Fruit fly (Drosophila melanogaster) whole organism: ENCODE data around the gene Nfs1.

Source experiments
- CG8478 ChIP-seq: fragments of >200 bp; optimal IDR thresholded peaks from 2 replicates; lab custom pipeline; 2018; ENCODE audit warnings: inconsistent platforms
- Dll ChIP-seq: fragments of >200 bp; optimal IDR thresholded peaks from 2 replicates; lab custom pipeline; 2017
- EcR ChIP-seq, 2 experiments: fragments of >200 bp; optimal IDR thresholded peaks; 2 replicates each; lab custom pipeline; 2017; ENCODE audit warnings: missing biosample characterization in 2 of 2, missing genetic modification characterization in 2 of 2, missing genetic modification reagents in 2 of 2
- pan ChIP-seq: fragments of >200 bp; optimal IDR thresholded peaks from 2 replicates; lab custom pipeline; 2017
- psq ChIP-seq: fragments of >200 bp; optimal IDR thresholded peaks from 2 replicates; lab custom pipeline; 2017
- usp ChIP-seq: fragments of >200 bp; optimal IDR thresholded peaks from 2 replicates; lab custom pipeline; 2017; ENCODE audit warnings: missing biosample characterization, missing genetic modification characterization, mixed read lengths

Gene Nfs1

DNA sequence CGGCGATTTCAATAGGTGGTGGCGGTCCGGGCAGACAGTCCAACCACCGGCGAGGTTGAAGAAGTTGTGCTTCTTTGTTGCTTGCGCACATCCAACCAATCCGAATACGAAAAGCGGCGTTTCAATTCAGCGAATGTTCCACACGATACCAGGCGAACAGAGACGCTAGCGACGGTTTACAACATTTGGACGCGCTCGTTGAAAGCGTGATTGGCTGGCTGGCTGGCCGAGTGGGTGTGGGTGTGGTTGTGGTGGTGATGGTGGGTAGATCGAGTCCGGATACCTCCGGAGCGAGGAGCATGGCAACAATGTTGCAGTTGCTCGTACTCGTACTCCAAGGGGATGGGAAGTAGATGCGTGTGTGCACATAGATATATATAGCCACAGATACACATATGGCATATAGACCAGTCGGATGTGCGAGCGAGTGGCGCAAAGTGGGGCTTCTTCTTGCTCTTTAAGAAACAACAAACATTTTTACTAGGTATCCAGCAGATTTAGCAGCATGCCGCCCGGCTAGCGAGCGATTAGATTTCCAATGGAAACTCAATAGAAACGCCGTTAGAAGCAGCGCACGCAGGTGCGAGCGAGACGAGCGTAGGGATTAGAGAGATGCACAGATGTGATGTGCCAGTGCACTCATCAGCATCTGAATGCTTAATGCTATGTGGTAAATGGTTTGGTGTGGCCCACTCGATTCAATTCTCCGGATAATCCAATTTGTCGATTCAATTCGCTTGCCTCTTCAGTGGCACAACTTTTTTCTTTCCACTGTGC, 10.8 kb downstream of the Nfs1 start:
- TF ChIP-seq CG8478 (lab: Kevin White, UChicago) (no peak), EcR (GFP tag; optimal IDR thresholded peaks at IDR 0.05; lab: Kevin White, UChicago) (peak in 1 of 2 experiments; percentile 54)

DNA sequence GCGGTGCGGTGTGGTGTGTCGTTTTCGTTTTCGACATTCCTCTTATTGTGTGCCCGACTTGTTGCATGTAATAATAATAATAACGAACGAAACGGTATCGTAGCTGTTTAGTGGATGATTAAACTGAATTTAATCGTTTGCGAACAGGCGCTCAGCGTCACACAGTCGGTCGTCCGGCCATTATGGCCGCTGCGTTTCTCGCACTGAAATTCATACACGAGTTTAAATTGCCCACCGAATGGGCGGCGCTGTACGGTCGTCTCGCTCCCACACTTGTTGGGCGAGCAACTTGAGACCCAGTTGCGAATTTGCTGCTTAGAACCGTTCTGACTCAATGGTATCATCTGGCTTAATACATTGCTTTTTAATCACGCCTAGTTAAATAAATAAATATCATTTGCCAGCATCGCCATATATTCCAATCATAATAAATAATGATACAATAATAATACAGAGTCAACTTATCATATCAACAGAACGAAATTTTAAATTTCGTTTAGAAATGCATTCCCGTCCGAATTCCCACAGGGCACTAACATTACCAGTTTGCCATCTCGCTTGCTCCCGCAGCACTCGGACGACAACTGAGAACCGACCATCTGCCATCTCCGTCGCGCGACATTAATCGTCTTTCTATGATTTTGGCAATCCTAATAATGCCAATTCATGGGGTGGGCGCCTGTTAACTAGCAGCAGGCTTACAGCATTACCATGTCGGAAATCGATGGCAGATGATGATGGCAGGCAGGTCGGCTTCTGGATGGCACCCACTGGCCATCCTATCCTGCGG, 11.6 kb downstream of the Nfs1 start:
- TF ChIP-seq CG8478 (lab: Kevin White, UChicago) (peak; percentile 79), EcR (GFP tag; optimal IDR thresholded peaks at IDR 0.05; lab: Kevin White, UChicago) (no peak), Dll (lab: Kevin White, UChicago) (peak; percentile 65)

DNA sequence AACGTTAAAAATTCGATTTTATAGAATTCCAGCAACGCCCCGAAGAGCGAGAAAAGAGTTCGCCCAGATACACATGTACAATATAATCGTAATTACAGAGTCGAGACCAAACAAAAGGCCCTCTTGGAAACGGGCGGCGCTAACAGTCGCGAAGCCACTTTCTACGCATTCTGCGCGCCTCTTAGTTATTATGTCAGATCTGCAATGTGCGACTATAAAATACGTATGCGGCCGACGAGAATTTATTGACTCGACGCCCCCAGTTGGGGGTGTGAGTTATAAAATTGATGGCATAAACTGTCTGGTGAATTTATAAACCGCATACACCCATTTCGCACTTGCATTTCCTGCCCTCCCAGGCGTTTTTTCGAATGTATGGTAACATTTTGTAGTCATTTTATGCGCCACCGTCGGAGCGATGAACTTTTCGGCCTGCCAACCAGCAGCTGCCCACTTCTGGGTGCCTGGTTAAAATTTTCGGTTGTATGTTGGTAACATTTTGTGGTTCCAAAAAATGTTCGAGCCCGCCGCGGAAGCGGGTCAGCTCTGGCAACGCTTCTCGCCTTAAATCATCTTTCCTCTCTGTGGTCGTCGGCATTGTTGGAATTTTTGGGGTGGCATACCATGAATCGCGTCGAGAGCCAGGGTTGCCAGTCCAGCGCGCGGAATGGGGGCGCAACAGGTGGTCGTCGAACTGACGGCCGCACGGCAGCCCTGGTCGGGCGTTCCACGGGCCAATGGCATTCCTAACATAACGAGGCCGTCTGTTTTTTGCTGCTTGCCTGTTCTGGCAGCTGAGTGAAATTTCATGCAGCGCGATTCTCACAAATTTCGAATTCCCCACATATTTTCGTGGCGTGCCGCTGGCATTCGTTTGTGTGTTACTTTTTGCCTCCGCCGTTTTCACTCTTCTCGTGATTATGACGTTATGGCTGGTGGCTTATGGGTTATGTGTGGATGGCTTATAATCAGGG, 12.5 kb downstream of the Nfs1 start:
- TF ChIP-seq EcR (GFP tag; optimal IDR thresholded peaks at IDR 0.05; lab: Kevin White, UChicago) (peak; percentile 96 to 98), pan (no peak), Dll (lab: Kevin White, UChicago) (peak; percentile 42)

DNA sequence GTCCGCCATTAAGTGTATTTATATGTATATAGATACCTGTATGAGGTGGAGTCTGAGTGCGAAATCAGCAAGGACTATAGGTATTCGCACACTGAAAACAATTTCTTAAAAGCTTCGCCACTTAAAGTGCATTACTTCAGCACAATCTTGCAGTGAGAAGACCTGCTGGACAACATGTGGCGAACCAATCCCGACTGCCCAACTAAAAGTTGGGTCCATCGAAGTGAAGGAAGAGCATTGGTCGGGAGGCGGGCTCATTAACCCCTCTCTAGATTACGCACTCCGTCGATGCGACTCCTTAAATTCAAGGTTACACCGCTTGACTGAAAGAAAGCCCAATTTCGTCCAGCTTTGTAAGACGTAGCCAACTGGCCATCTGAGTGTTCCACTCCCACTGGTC, 13.8 kb downstream of the Nfs1 start:
- TF ChIP-seq EcR (GFP tag; optimal IDR thresholded peaks at IDR 0.05; lab: Kevin White, UChicago) (peak in 1 of 2 experiments; percentile 52), psq (lab: Kevin White, UChicago) (no peak)

DNA sequence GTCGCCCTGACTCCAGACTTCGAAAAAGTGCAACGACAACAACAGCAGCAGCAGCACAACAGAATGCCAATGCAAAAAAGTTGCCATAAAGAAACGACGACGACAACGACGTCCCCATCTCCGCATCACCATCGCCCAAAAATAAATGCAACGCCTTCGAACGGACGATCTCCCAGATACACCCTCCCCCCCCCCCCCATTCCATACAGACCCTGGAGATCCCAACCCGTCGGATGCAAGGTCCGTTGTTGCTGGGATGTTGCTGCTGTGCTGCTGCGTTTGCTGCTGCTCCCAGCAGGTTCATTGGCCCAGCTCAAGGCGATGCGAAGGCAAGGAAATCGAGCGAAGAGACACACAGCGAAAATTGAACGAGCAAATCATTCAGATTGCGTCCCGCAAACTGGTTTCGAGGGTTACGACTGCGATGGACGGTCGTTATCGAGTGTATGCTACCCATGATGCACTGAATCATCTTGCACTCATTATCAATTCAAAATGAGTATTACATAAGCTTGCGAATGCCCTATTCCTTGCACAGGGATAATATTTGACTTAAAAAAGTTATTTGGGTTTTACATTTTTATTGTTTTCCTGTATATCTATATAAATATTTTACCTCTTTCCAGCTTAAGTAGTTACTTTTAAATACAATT, 14.4 kb downstream of the Nfs1 start:
- TF ChIP-seq pan, result no peak
- peak in 1 of 2 experiments; percentile 97 for TF ChIP-seq EcR (GFP tag; optimal IDR thresholded peaks at IDR 0.05; lab: Kevin White, UChicago)

DNA sequence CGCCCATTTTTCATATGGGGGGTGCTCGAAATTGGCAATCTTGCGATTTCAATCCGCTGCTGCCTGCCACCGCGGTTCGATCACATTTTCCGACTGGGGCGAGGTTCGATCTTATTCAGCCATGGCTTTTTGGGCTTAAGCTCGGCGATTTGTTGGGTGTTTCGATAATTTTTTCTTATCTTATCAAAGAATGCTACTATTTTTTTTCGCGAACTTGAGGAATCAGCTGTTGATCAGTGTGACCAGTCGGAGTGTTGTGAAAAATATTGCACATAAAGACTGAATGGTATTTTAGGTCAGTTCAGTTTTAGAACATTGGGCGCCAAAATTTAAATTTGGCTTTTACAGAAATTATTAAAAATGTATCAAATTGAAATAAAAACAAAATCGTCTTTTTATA, 21.3 kb downstream of the Nfs1 start, which contains the start of gene Wdr81:
TSS of gene Wdr81 (minus strand) at position 226 of the 400 bp plus-strand sequence.
- TF ChIP-seq pan, result no peak
- no peak for TF ChIP-seq usp (GFP tag; lab: Kevin White, UChicago)
- TF ChIP-seq EcR (GFP tag; optimal IDR thresholded peaks at IDR 0.05; lab: Kevin White, UChicago), result no peak
- TF ChIP-seq Dll (lab: Kevin White, UChicago), result no peak
- no peak for TF ChIP-seq psq (lab: Kevin White, UChicago)
- TF ChIP-seq CG8478 (lab: Kevin White, UChicago), result no peak

DNA sequence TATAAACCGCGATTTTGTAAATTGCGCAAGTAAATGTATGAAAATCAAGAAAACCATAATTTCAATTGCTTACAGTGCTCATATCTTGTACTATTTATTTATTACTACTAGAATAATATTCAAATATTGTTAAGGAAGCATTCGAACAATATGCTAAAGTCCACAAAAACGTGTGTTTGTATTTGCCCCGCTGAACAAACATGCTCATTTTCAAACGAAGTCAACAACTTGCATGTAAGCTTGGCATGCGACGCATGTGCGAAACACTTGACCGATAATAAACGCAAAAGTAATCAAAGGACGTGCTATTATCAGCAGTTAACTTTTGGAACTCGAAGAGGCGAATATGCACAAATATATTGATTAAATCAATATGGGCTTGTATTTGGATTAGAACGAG, 21.7 kb downstream of the Nfs1 start:
- TF ChIP-seq EcR (GFP tag; optimal IDR thresholded peaks at IDR 0.05; lab: Kevin White, UChicago), result no peak
- TF ChIP-seq Dll (lab: Kevin White, UChicago), result no peak
- no peak for TF ChIP-seq psq (lab: Kevin White, UChicago)

DNA sequence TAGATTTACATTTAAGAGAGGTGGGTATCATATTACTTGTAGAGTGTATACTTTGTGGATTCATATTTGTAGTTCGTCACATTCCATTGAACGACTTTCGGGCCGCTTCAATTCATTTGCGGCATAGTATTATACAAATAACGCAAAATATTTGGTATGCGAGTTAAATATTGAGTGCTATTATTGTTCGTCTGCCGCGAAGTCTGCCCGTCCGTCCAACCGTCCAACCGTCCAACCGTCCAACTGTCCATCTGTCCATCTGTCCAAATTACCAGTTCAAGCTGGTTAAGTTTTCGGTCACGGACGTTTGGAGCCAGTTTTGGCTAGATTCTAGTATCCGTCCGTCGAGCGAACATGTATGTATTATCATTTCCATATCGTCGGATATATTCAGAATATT, 24.6 kb downstream of the Nfs1 start:
- TF ChIP-seq usp (GFP tag; lab: Kevin White, UChicago), result no peak
- no peak for TF ChIP-seq pan
- TF ChIP-seq psq (lab: Kevin White, UChicago), result no peak
- TF ChIP-seq EcR (GFP tag; optimal IDR thresholded peaks at IDR 0.05; lab: Kevin White, UChicago), result no peak
- no peak for TF ChIP-seq CG8478 (lab: Kevin White, UChicago)
- TF ChIP-seq Dll (lab: Kevin White, UChicago), result no peak

DNA sequence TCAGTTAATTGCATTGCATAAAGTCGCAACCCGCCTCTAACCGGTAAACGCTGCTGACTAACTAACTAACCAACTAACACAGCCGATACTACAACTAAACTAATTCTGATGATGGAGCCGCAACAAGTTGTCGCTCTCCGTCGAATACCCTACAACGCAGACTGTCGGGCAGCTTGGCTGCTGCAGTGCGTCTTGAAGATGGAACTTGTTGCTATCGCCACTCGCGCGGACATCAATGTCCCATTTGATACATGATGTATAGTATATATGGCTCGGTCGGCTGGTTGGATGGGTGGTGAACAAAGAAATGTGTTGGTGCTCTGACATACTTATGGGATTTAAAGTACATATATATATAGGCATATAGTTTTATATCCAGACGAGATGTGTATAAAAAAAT, 26.1 kb downstream of the Nfs1 start:
- no peak for TF ChIP-seq usp (GFP tag; lab: Kevin White, UChicago)
- no peak for TF ChIP-seq EcR (GFP tag; optimal IDR thresholded peaks at IDR 0.05; lab: Kevin White, UChicago)
- TF ChIP-seq psq (lab: Kevin White, UChicago), result no peak
- TF ChIP-seq pan, result no peak
- no peak for TF ChIP-seq CG8478 (lab: Kevin White, UChicago)
- TF ChIP-seq Dll (lab: Kevin White, UChicago), result no peak

DNA sequence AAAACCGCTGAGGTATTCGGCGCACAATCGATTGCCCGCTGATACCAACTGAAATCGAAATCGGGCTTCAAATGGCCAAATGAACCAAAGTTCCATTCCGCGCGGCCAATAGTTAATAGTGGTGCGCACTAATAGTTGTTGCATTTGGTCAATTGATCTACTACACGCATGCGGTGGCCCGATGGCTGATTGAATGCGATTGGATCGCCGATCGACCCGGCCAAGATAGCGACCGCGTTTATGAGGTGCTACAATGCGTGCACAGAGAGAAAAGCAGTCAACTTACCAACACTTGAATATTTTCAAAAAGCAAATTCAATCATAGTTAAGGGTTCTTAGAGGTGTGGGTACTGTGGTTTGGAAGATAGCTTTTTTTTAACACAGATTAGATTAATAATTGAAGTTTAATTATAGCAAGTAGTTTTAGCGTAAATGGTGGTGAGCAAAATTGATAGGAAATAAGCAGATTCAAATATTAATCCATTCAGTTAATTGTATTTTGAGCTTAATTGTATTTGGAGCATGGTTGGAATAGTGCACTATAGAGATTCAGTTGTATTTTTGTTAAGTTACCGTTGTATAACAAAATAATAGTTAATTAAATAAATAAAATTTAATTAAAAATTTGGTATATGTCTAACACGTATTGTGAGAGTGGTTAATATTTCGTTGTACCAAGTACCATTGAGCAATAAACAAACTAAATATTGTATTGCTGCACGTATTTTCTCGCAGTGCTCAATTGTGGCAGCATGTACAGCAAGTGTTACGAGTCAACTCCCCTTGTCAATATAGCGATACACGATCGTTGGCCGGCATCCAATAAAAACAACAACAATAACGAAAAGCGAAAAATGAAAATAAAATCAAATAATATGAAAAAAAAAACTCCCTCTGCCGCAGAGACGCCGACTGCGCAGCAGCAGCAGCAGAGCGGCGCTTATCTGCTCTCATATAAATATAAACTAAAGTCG, 27.3 kb downstream of the Nfs1 start:
- TF ChIP-seq CG8478 (lab: Kevin White, UChicago), result no peak
- no peak for TF ChIP-seq Dll (lab: Kevin White, UChicago)
- TF ChIP-seq usp (GFP tag; lab: Kevin White, UChicago), result no peak
- no peak for TF ChIP-seq pan
- TF ChIP-seq EcR (GFP tag; optimal IDR thresholded peaks at IDR 0.05; lab: Kevin White, UChicago), result no peak
- TF ChIP-seq psq (lab: Kevin White, UChicago), result no peak
